Worm (Caenorhabditis elegans) whole organism, late embryonic: ENCODE measurements around the gene alh-3.
"Not testable (repeated sequence)": the region's sequence is repeated elsewhere in the genome, so short reads cannot be mapped to it uniquely, and the experiment has no call there.

Experiments used
- C38D4.7 ChIP-seq: fragments of 200-800 bp; sonication (Bioruptor generic); optimal IDR thresholded peaks from 2 replicates; lab custom pipeline; 2018; ENCODE audit warnings: mild to moderate bottlenecking, missing genetic modification characterization, moderate library complexity, missing compliant biosample characterization
- F13H6.1 ChIP-seq: sonication (generic microtip); optimal IDR thresholded peaks from 2 replicates; lab custom pipeline; 2016; ENCODE audit warnings: missing genetic modification characterization, missing compliant biosample characterization
- K02D7.2 ChIP-seq: sonication (generic microtip); optimal IDR thresholded peaks from 2 replicates; lab custom pipeline; 2017; ENCODE audit warnings: mild to moderate bottlenecking, missing genetic modification characterization, missing compliant biosample characterization
- K09A11.1 ChIP-seq: sonication (generic microtip); optimal IDR thresholded peaks from 2 replicates; lab custom pipeline; 2017; ENCODE audit warnings: antibody characterized with exemption, mild to moderate bottlenecking, missing genetic modification characterization, missing compliant biosample characterization; ENCODE audit not compliant: insufficient read depth
- Y22D7AL.16 ChIP-seq: sonication (generic microtip); optimal IDR thresholded peaks from 2 replicates; lab custom pipeline; 2016; ENCODE audit warnings: missing genetic modification characterization, missing compliant biosample characterization
- ahr-1 ChIP-seq: sonication (generic microtip); optimal IDR thresholded peaks from 2 replicates; lab custom pipeline; 2016; ENCODE audit warnings: missing genetic modification characterization, missing compliant biosample characterization
- ama-1 ChIP-seq: fragments of 150-350 bp; optimal IDR thresholded peaks from 2 replicates; lab custom pipeline; 2014
- ceh-14 ChIP-seq: sonication (generic microtip); optimal IDR thresholded peaks from 2 replicates; lab custom pipeline; 2016; ENCODE audit warnings: missing genotype, missing genetic modification characterization, missing compliant biosample characterization
- ceh-22 ChIP-seq: sonication (generic microtip); optimal IDR thresholded peaks from 2 replicates; lab custom pipeline; 2017; ENCODE audit warnings: missing biosample characterization, missing genetic modification characterization
- ceh-34 ChIP-seq: sonication (generic microtip); optimal IDR thresholded peaks from 2 replicates; lab custom pipeline; 2016; ENCODE audit warnings: mild to moderate bottlenecking, missing genetic modification characterization, missing compliant biosample characterization
- ceh-48 ChIP-seq: sonication (generic microtip); optimal IDR thresholded peaks from 2 replicates; lab custom pipeline; 2016; ENCODE audit warnings: missing genetic modification characterization, inconsistent platforms, missing compliant biosample characterization
- ceh-9 ChIP-seq: sonication (generic microtip); optimal IDR thresholded peaks from 2 replicates; lab custom pipeline; 2016; ENCODE audit warnings: mild to moderate bottlenecking, missing genetic modification characterization, inconsistent platforms, missing compliant biosample characterization
- che-1 ChIP-seq: sonication (generic microtip); optimal IDR thresholded peaks from 2 replicates; lab custom pipeline; 2016; ENCODE audit warnings: mild to moderate bottlenecking, missing genetic modification characterization, missing compliant biosample characterization
- dve-1 ChIP-seq: sonication (generic microtip); optimal IDR thresholded peaks from 2 replicates; lab custom pipeline; 2017; ENCODE audit warnings: antibody characterized with exemption, mild to moderate bottlenecking, missing genetic modification characterization, missing compliant biosample characterization
- elt-4 ChIP-seq: sonication (generic microtip); optimal IDR thresholded peaks from 2 replicates; lab custom pipeline; 2016; ENCODE audit warnings: missing genetic modification characterization, missing compliant biosample characterization
- ets-4 ChIP-seq: sonication (generic microtip); optimal IDR thresholded peaks from 2 replicates; lab custom pipeline; 2016; ENCODE audit warnings: missing genetic modification characterization, missing compliant biosample characterization
- fax-1 ChIP-seq: sonication (generic microtip); optimal IDR thresholded peaks from 2 replicates; lab custom pipeline; 2016; ENCODE audit warnings: missing genotype, missing genetic modification characterization, missing compliant biosample characterization
- fkh-6 ChIP-seq: sonication (generic microtip); optimal IDR thresholded peaks from 2 replicates; lab custom pipeline; 2016; ENCODE audit warnings: missing genetic modification characterization, missing compliant biosample characterization
- hlh-13 ChIP-seq: fragments of 200-800 bp; sonication (Bioruptor generic); optimal IDR thresholded peaks from 2 replicates; lab custom pipeline; 2018; ENCODE audit warnings: mild to moderate bottlenecking, missing genetic modification characterization, missing compliant biosample characterization
- hlh-15 ChIP-seq: sonication (generic microtip); optimal IDR thresholded peaks from 2 replicates; lab custom pipeline; 2016; ENCODE audit warnings: missing genetic modification characterization, missing compliant biosample characterization
- hlh-30 ChIP-seq: sonication (generic microtip); optimal IDR thresholded peaks from 2 replicates; lab custom pipeline; 2017; ENCODE audit warnings: antibody characterized with exemption, missing genetic modification characterization, missing compliant biosample characterization; ENCODE audit not compliant: insufficient read depth
- hlh-8 ChIP-seq: sonication (generic microtip); optimal IDR thresholded peaks from 2 replicates; lab custom pipeline; 2016; ENCODE audit warnings: missing genotype, missing genetic modification characterization, missing compliant biosample characterization
- lim-6 ChIP-seq: sonication (generic microtip); optimal IDR thresholded peaks from 2 replicates; lab custom pipeline; 2016; ENCODE audit warnings: missing genetic modification characterization, missing compliant biosample characterization
- nfya-1 ChIP-seq: sonication (generic microtip); optimal IDR thresholded peaks from 2 replicates; lab custom pipeline; 2017; ENCODE audit warnings: missing genetic modification characterization, mild to moderate bottlenecking, missing compliant biosample characterization, antibody characterized with exemption, moderate library complexity
- nhr-11 ChIP-seq: fragments of 150-350 bp; optimal IDR thresholded peaks from 2 replicates; lab custom pipeline; 2014; ENCODE audit warnings: missing biosample characterization, missing genetic modification characterization
- odd-2 ChIP-seq: sonication (generic microtip); optimal IDR thresholded peaks from 2 replicates; lab custom pipeline; 2017; ENCODE audit warnings: antibody characterized with exemption, mild to moderate bottlenecking, missing genetic modification characterization, missing compliant biosample characterization
- pha-4 ChIP-seq: fragments of 150-350 bp; optimal IDR thresholded peaks from 2 replicates; lab custom pipeline; 2018; ENCODE audit warnings: missing biosample characterization, missing genetic modification reagents, missing genetic modification characterization
- pqm-1 ChIP-seq: sonication (generic microtip); optimal IDR thresholded peaks from 2 replicates; lab custom pipeline; 2016; ENCODE audit warnings: missing genetic modification characterization, missing compliant biosample characterization
- ref-2 ChIP-seq: sonication (generic microtip); optimal IDR thresholded peaks from 2 replicates; lab custom pipeline; 2016; ENCODE audit warnings: missing genetic modification characterization, missing compliant biosample characterization
- sdc-2 ChIP-seq: sonication (generic microtip); optimal IDR thresholded peaks from 2 replicates; lab custom pipeline; 2016; ENCODE audit warnings: missing genotype, missing genetic modification characterization, missing compliant biosample characterization
- ttx-3 ChIP-seq: sonication (generic microtip); optimal IDR thresholded peaks from 2 replicates; lab custom pipeline; 2016; ENCODE audit warnings: missing genetic modification reagents, missing genetic modification characterization, missing compliant biosample characterization
- unc-3 ChIP-seq, 2 experiments: fragments of 200-800 bp in 1 of 2; sonication (Bioruptor generic) in 1 of 2; sonication (generic microtip) in 1 of 2; conservative IDR thresholded peaks in 1 of 2; optimal IDR thresholded peaks in 1 of 2; 2 replicates each; pipeline versions ENCODE4 v1.3.6 to Lab custom; 2016 to 2022; ENCODE audit warnings: missing compliant biosample characterization in 2 of 2, missing genetic modification characterization in 2 of 2, missing genetic modification reagents in 1 of 2
- unc-55 ChIP-seq: sonication (generic microtip); optimal IDR thresholded peaks from 2 replicates; lab custom pipeline; 2017; ENCODE audit warnings: missing biosample characterization, missing genetic modification reagents, missing genetic modification characterization

Gene alh-3

DNA sequence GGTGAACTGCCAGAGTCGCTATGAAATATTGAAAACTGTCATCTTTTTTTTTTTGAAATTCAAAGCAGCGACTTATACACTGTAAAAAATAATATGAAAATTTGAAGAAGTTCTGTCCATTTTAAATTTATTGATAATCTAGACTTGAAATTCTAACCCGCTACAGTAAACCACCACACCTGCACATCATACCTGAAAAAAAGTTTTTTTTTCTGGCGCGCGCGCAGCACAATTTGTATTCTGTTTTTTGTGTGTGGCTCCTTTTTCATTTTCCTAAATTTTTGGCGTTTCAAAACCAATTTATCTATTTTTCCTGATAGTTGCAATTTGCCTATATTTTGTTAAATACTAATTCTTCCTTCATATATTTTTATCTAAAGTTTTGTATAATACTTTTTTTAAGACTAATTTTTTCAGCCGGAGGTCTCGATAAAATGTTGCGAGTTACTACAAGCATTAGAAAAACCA is 36.8 kb upstream of the alh-3 start, which contains the start of gene cyb-2.1:
Gene cyb-2.1, plus strand, starts transcription at position 418 of the 468 bp plus-strand sequence.
- no peak for TF ChIP-seq ceh-22
- no peak for TF ChIP-seq pqm-1 (tag; lab: Kevin White, UChicago)
- TF ChIP-seq fkh-6 (tag; lab: Kevin White, UChicago): no peak
- no peak for TF ChIP-seq dve-1
- TF ChIP-seq hlh-15: no peak
- TF ChIP-seq K09A11.1: no peak
- no peak for TF ChIP-seq hlh-8 (tag; lab: Kevin White, UChicago)
- TF ChIP-seq lim-6 (tag; lab: Kevin White, UChicago): no peak
- no peak for TF ChIP-seq odd-2 (tag; lab: Kevin White, UChicago)
- TF ChIP-seq pha-4 (tag; lab: Kevin White, UChicago): no peak
- no peak for TF ChIP-seq unc-3 (GFP tag; conservative IDR thresholded peaks at IDR 0.05; lab: Robert Waterston, UW)
- no peak for TF ChIP-seq unc-3 (tag; optimal IDR thresholded peaks at IDR 0.05; lab: Kevin White, UChicago)
- no peak for TF ChIP-seq F13H6.1 (tag; lab: Kevin White, UChicago)
- TF ChIP-seq ahr-1: no peak
- no peak for TF ChIP-seq ttx-3 (tag; lab: Kevin White, UChicago)
- TF ChIP-seq nhr-11: no peak

DNA sequence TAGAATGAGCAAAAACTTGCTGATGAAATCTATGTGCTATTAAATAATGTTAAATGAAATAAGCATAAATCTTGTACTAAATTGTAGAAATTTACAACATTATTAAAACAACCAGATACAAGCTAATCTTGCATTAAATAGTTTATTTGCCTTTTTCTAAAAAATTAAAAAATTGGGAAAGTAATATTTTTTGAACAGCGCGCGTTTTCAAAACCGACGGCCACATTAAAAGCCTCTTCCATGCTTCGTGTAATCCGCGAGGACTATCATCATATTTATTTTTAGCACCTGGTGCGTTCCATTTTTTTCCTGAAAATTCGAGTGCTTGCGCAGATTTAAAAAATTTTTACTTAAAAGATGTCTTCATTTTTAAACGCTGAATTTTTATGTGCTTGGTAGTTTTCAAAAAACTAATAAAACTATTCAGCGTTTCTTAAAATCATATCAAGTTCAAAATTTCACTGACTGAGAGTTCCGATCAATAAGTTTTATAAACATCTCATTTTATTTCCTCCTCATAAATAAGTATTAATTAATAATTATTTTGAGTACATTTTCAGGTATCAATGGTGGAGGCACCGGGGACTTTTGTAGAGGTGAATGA is 35.0 kb upstream of the alh-3 start, which contains the start of gene Y43E12A.3:
Gene Y43E12A.3, plus strand, starts transcription at position 554 of the 604 bp plus-strand sequence.
- TF ChIP-seq ceh-14, nfya-1, lim-6 (tag; lab: Kevin White, UChicago): not testable (repeated sequence)

- TF ChIP-seq lim-6 (tag; lab: Kevin White, UChicago) (no peak), Y22D7AL.16 (tag; lab: Kevin White, UChicago) (no peak), fax-1 (tag; lab: Kevin White, UChicago) (no peak), elt-4 (tag; lab: Kevin White, UChicago) (no peak), nfya-1 (tag; lab: Kevin White, UChicago) (no peak), pqm-1 (tag; lab: Kevin White, UChicago) (no peak), ceh-48 (no peak), sdc-2 (tag; lab: Kevin White, UChicago) (no peak), K02D7.2 (no peak), pha-4 (tag; lab: Kevin White, UChicago) (no peak), ceh-22 (no peak), ceh-34 (no peak), ahr-1 (no peak), ceh-14 (tag; lab: Kevin White, UChicago) (no peak), che-1 (tag; lab: Kevin White, UChicago) (no peak), hlh-13 (no peak)
These were observed 31.7 kb upstream of the alh-3 start, which contains the start of gene F13H10.5 for ce11 chrIV:10990699-10991098. Gene F13H10.5, plus strand, starts transcription at chrIV:10990999.

DNA sequence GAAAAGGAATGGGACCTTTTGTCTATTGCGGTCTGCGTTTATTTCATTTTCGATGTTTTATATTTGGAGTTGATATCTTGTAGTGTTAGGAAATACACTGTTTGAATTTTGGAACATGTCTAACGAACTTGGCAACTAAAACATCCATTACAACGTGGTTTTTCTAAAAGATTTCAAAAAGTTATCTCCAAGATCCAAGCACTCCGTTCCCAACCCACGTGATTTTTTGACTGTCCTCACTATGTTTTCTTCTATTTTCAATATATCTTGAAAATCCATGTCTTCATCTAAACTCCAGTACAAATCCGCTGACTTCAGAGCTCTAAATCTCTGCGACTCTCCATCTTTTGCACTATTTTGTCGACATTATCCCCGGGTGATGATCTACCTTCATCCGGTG is 20.8 kb upstream of the alh-3 start, which contains the start of gene F13H10.9:
Gene F13H10.9, plus strand, starts transcription at position 301 of the 400 bp plus-strand sequence.
- no peak for TF ChIP-seq ceh-14 (tag; lab: Kevin White, UChicago)
- no peak for TF ChIP-seq ceh-9
- TF ChIP-seq ceh-34: no peak
- TF ChIP-seq C38D4.7: no peak
- no peak for TF ChIP-seq dve-1
- TF ChIP-seq sdc-2 (tag; lab: Kevin White, UChicago): no peak
- TF ChIP-seq ref-2: no peak
- no peak for TF ChIP-seq hlh-30
- TF ChIP-seq unc-55 (GFP tag; lab: Kevin White, UChicago): no peak
- no peak for TF ChIP-seq ama-1 (lab: Kevin White, UChicago)

DNA sequence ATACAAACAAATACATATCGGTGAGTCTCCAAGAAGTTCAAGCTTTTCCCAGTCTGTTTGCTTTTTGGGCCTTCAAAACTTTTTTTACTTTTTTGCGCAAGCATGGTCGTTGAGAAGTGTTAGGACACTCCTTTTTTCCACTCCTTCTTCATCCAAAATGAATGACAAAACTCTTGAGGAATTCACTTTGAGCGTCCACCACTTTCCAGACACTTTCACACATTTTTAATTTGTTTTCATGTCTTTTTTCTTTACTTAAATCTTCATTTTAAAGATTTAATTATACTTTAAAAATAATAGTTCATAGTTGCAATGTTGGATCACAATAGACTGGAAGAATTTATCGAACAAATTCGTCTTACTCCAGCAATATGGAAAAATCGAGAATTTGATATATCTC is 18.1 kb upstream of the alh-3 start, which contains the start of gene F13H10.1:
Gene F13H10.1, plus strand, starts transcription at position 301 of the 400 bp plus-strand sequence.
- no peak for TF ChIP-seq ets-4 (tag; lab: Kevin White, UChicago)
